Worm (Caenorhabditis elegans) whole organism, young adult: ENCODE data around the gene R151.1.

Experiments used
- B0261.1 ChIP-seq: sonication (generic microtip); optimal IDR thresholded peaks from 2 replicates; lab custom pipeline; 2016; ENCODE audit warnings: mild to moderate bottlenecking, missing genetic modification characterization, moderate library complexity, missing compliant biosample characterization
- B0336.3 ChIP-seq: fragments of 200-800 bp; sonication (Bioruptor generic); IDR thresholded peaks from 2 replicates; pipeline ENCODE4 v1.3.6; 2022; ENCODE audit warnings: missing genetic modification characterization, missing compliant biosample characterization
- D2030.7 ChIP-seq: fragments of 200-800 bp; sonication (Bioruptor generic); IDR thresholded peaks from 2 replicates; pipeline ENCODE4 v1.3.6; 2022; ENCODE audit warnings: missing genetic modification reagents, missing genetic modification characterization, missing compliant biosample characterization
- F33H1.4 ChIP-seq: fragments of 200-800 bp; sonication (Bioruptor generic); IDR thresholded peaks from 2 replicates; pipeline ENCODE4 v1.3.6; 2022; ENCODE audit warnings: missing genetic modification reagents, missing genetic modification characterization, missing compliant biosample characterization
- F37B4.10 ChIP-seq: fragments of 200-800 bp; sonication (Bioruptor generic); IDR thresholded peaks from 2 replicates; pipeline ENCODE4 v1.3.6; 2022; ENCODE audit warnings: missing genetic modification characterization, missing compliant biosample characterization
- F52B5.7 ChIP-seq: sonication (generic microtip); optimal IDR thresholded peaks from 2 replicates; lab custom pipeline; 2016; ENCODE audit warnings: mild to moderate bottlenecking, missing genetic modification characterization, missing compliant biosample characterization
- F55B11.4 ChIP-seq: sonication (generic microtip); optimal IDR thresholded peaks from 2 replicates; lab custom pipeline; 2016; ENCODE audit warnings: missing compliant biosample characterization, missing genetic modification characterization, borderline replicate concordance; ENCODE audit not compliant: insufficient read depth
- F57C9.4 ChIP-seq: sonication (generic microtip); optimal IDR thresholded peaks from 2 replicates; lab custom pipeline; 2017; ENCODE audit warnings: mild to moderate bottlenecking, missing genetic modification characterization, missing compliant biosample characterization
- K11D2.4 ChIP-seq: fragments of 200-800 bp; sonication (Bioruptor generic); IDR thresholded peaks from 2 replicates; pipeline ENCODE4 v1.3.6; 2022; ENCODE audit warnings: missing genetic modification reagents, missing genetic modification characterization, missing compliant biosample characterization
- K12H6.12 ChIP-seq: fragments of 200-800 bp; sonication (Bioruptor generic); optimal IDR thresholded peaks from 2 replicates; lab custom pipeline; 2018; ENCODE audit warnings: mild to moderate bottlenecking, missing genetic modification characterization, missing compliant biosample characterization
- T07F8.4 ChIP-seq: sonication (generic microtip); optimal IDR thresholded peaks from 2 replicates; lab custom pipeline; 2016; ENCODE audit warnings: mild to moderate bottlenecking, missing genetic modification characterization, moderate library complexity, missing compliant biosample characterization
- Y53F4B.3 ChIP-seq: fragments of 200-800 bp; sonication (Bioruptor generic); IDR thresholded peaks from 2 replicates; pipeline ENCODE4 v1.3.6; 2022; ENCODE audit warnings: missing genetic modification reagents, missing genetic modification characterization, missing compliant biosample characterization
- Y56A3A.18 ChIP-seq: fragments of 200-800 bp; sonication (Bioruptor generic); IDR thresholded peaks from 2 replicates; pipeline ENCODE4 v1.3.6; 2022; ENCODE audit warnings: missing genetic modification reagents, missing genetic modification characterization, missing compliant biosample characterization
- Y95B8A.8 ChIP-seq: fragments of 200-800 bp; sonication (Bioruptor generic); IDR thresholded peaks from 2 replicates; pipeline ENCODE4 v1.3.6; 2022; ENCODE audit warnings: missing genetic modification reagents, missing genetic modification characterization, missing compliant biosample characterization
- ZK185.1 ChIP-seq: sonication (generic microtip); optimal IDR thresholded peaks from 2 replicates; lab custom pipeline; 2016; ENCODE audit warnings: mild to moderate bottlenecking, missing genetic modification characterization, missing compliant biosample characterization; ENCODE audit not compliant: poor library complexity, severe bottlenecking
- akir-1 ChIP-seq: fragments of 200-800 bp; sonication (Bioruptor generic); optimal IDR thresholded peaks from 2 replicates; lab custom pipeline; 2018; ENCODE audit warnings: mild to moderate bottlenecking, missing genetic modification characterization, moderate library complexity, missing compliant biosample characterization
- aptf-3 ChIP-seq: fragments of 200-800 bp; sonication (Bioruptor generic); IDR thresholded peaks from 2 replicates; pipeline ENCODE4 v1.3.6; 2022; ENCODE audit warnings: missing genetic modification characterization, missing compliant biosample characterization
- atf-7 ChIP-seq: sonication (generic microtip); optimal IDR thresholded peaks from 2 replicates; lab custom pipeline; 2017; ENCODE audit warnings: mild to moderate bottlenecking, missing genetic modification characterization, missing compliant biosample characterization
- attf-3 ChIP-seq: fragments of 200-800 bp; sonication (Bioruptor generic); conservative IDR thresholded peaks from 2 replicates; pipeline ENCODE4 v1.3.6; 2022; ENCODE audit warnings: missing genetic modification reagents, missing genetic modification characterization, missing compliant biosample characterization
- cebp-1 ChIP-seq, 2 experiments: fragments of 200-800 bp in 1 of 2; sonication (Bioruptor generic) in 1 of 2; sonication (generic microtip) in 1 of 2; IDR thresholded peaks in 1 of 2; optimal IDR thresholded peaks in 1 of 2; 2 replicates each; pipeline versions ENCODE4 v1.3.6 to Lab custom; 2017 to 2022; ENCODE audit warnings: missing compliant biosample characterization in 2 of 2, missing genetic modification characterization in 2 of 2, mild to moderate bottlenecking in 1 of 2, missing genetic modification reagents in 1 of 2, moderate library complexity in 1 of 2
- cebp-2 ChIP-seq: fragments of 200-800 bp; sonication (Bioruptor generic); IDR thresholded peaks from 2 replicates; pipeline ENCODE4 v1.3.6; 2022; ENCODE audit warnings: missing genetic modification characterization, missing compliant biosample characterization
- ceh-100 ChIP-seq: fragments of 200-800 bp; sonication (Bioruptor generic); IDR thresholded peaks from 2 replicates; pipeline ENCODE4 v1.3.6; 2022; ENCODE audit warnings: missing genetic modification reagents, missing genetic modification characterization, missing compliant biosample characterization
- ceh-40 ChIP-seq: fragments of 200-800 bp; sonication (Bioruptor generic); IDR thresholded peaks from 2 replicates; pipeline ENCODE4 v1.3.6; 2022; ENCODE audit warnings: missing genetic modification characterization, missing compliant biosample characterization
- chd-7 ChIP-seq: sonication (generic microtip); optimal IDR thresholded peaks from 2 replicates; lab custom pipeline; 2016; ENCODE audit warnings: mild to moderate bottlenecking, missing genetic modification characterization, moderate library complexity, missing compliant biosample characterization
- dpl-1 ChIP-seq: fragments of 150-350 bp; optimal IDR thresholded peaks from 2 replicates; lab custom pipeline; 2014; ENCODE audit warnings: missing biosample characterization, missing genetic modification reagents, missing genetic modification characterization
- efl-1 ChIP-seq: fragments of 150-350 bp; optimal IDR thresholded peaks from 2 replicates; lab custom pipeline; 2014; ENCODE audit warnings: missing biosample characterization, missing genetic modification reagents, missing genetic modification characterization
- egl-44 ChIP-seq: fragments of 200-800 bp; sonication (Bioruptor generic); IDR thresholded peaks from 2 replicates; pipeline ENCODE4 v1.3.6; 2022; ENCODE audit warnings: missing genetic modification reagents, missing genetic modification characterization, missing compliant biosample characterization
- egrh-3 ChIP-seq: fragments of 200-800 bp; sonication (Bioruptor generic); IDR thresholded peaks from 2 replicates; pipeline ENCODE4 v1.3.6; 2022; ENCODE audit warnings: missing genetic modification reagents, missing genetic modification characterization, missing compliant biosample characterization
- fkh-3 ChIP-seq: sonication (generic microtip); optimal IDR thresholded peaks from 2 replicates; lab custom pipeline; 2016; ENCODE audit warnings: mild to moderate bottlenecking, missing genetic modification characterization, missing compliant biosample characterization
- gei-17 ChIP-seq: fragments of 200-800 bp; sonication (Bioruptor generic); optimal IDR thresholded peaks from 2 replicates; lab custom pipeline; 2018; ENCODE audit warnings: mild to moderate bottlenecking, missing genetic modification characterization, missing compliant biosample characterization
- him-1 ChIP-seq: sonication (generic microtip); optimal IDR thresholded peaks from 2 replicates; lab custom pipeline; 2016; ENCODE audit warnings: missing genotype, missing genetic modification reagents, missing genetic modification characterization, missing compliant biosample characterization
- hlh-12 ChIP-seq: sonication (generic microtip); optimal IDR thresholded peaks from 2 replicates; lab custom pipeline; 2016; ENCODE audit warnings: missing genetic modification characterization, missing compliant biosample characterization
- let-526 ChIP-seq: fragments of 200-800 bp; sonication (Bioruptor generic); IDR thresholded peaks from 2 replicates; pipeline ENCODE4 v1.3.6; 2022; ENCODE audit warnings: missing genetic modification reagents, missing genetic modification characterization, missing compliant biosample characterization
- lin-26 ChIP-seq: fragments of 200-800 bp; sonication (Bioruptor generic); IDR thresholded peaks from 2 replicates; pipeline ENCODE4 v1.3.6; 2022; ENCODE audit warnings: missing genetic modification reagents, missing genetic modification characterization, missing compliant biosample characterization
- lin-54 ChIP-seq: fragments of 200-800 bp; sonication (Bioruptor generic); optimal IDR thresholded peaks from 2 replicates; lab custom pipeline; 2018; ENCODE audit warnings: mild to moderate bottlenecking, missing genetic modification characterization, missing compliant biosample characterization
- madf-10 ChIP-seq: sonication (generic microtip); optimal IDR thresholded peaks from 2 replicates; lab custom pipeline; 2016; ENCODE audit warnings: mild to moderate bottlenecking, missing genetic modification characterization, missing compliant biosample characterization
- madf-6 ChIP-seq: fragments of 200-800 bp; sonication (Bioruptor generic); IDR thresholded peaks from 2 replicates; pipeline ENCODE4 v1.3.6; 2022; ENCODE audit warnings: missing genetic modification reagents, missing genetic modification characterization, missing compliant biosample characterization
- mes-4 ChIP-seq: sonication (generic microtip); optimal IDR thresholded peaks from 2 replicates; lab custom pipeline; 2016; ENCODE audit warnings: missing genotype, missing genetic modification characterization, missing compliant biosample characterization
- mxl-1 ChIP-seq: sonication (generic microtip); optimal IDR thresholded peaks from 2 replicates; lab custom pipeline; 2016; ENCODE audit warnings: missing genetic modification characterization, missing compliant biosample characterization
- nfya-1 ChIP-seq: sonication (generic microtip); optimal IDR thresholded peaks from 2 replicates; lab custom pipeline; 2017; ENCODE audit warnings: antibody characterized with exemption, missing compliant biosample characterization, missing genetic modification characterization, borderline replicate concordance; ENCODE audit not compliant: insufficient read depth
- nfyb-1 ChIP-seq: fragments of 200-800 bp; sonication (Bioruptor generic); IDR thresholded peaks from 2 replicates; pipeline ENCODE4 v1.3.6; 2022; ENCODE audit warnings: missing genetic modification reagents, missing genetic modification characterization, missing compliant biosample characterization
- nhr-179 ChIP-seq: sonication (generic microtip); optimal IDR thresholded peaks from 2 replicates; lab custom pipeline; 2016; ENCODE audit warnings: mild to moderate bottlenecking, missing genetic modification characterization, missing compliant biosample characterization
- nhr-90 ChIP-seq: sonication (generic microtip); optimal IDR thresholded peaks from 2 replicates; lab custom pipeline; 2016; ENCODE audit warnings: missing genotype, mild to moderate bottlenecking, missing genetic modification characterization, missing compliant biosample characterization
- pha-4 ChIP-seq: fragments of 150-350 bp; sonication (generic microtip); optimal IDR thresholded peaks from 2 replicates; lab custom pipeline; 2014; ENCODE audit warnings: missing biosample characterization, missing genetic modification reagents, missing genetic modification characterization
- rpc-1 ChIP-seq, 2 experiments: fragments of 150-350 bp in 1 of 2; sonication (generic microtip) in 1 of 2; optimal IDR thresholded peaks; 2 replicates each; lab custom pipeline; 2014 to 2018; ENCODE audit warnings: missing biosample characterization in 1 of 2, missing genetic modification characterization in 1 of 2, missing genetic modification reagents in 1 of 2, missing genotype in 1 of 2
- snpc-1.3 ChIP-seq: sonication (generic microtip); optimal IDR thresholded peaks from 2 replicates; lab custom pipeline; 2017; ENCODE audit warnings: missing genetic modification characterization, mild to moderate bottlenecking, missing compliant biosample characterization, antibody characterized with exemption, moderate library complexity, missing genotype, missing genetic modification reagents; ENCODE audit not compliant: insufficient read depth
- sptf-2 ChIP-seq: fragments of 200-800 bp; sonication (Bioruptor generic); optimal IDR thresholded peaks from 2 replicates; lab custom pipeline; 2018; ENCODE audit warnings: mild to moderate bottlenecking, missing genetic modification characterization, missing compliant biosample characterization
- unc-130 ChIP-seq: sonication (generic microtip); optimal IDR thresholded peaks from 2 replicates; lab custom pipeline; 2016; ENCODE audit warnings: missing genetic modification reagents, missing genetic modification characterization, missing compliant biosample characterization
- ztf-6 ChIP-seq: fragments of 200-800 bp; sonication (Bioruptor generic); IDR thresholded peaks from 2 replicates; pipeline ENCODE4 v1.3.6; 2022; ENCODE audit warnings: missing genetic modification reagents, missing genetic modification characterization, missing compliant biosample characterization

R151.1 gene

DNA sequence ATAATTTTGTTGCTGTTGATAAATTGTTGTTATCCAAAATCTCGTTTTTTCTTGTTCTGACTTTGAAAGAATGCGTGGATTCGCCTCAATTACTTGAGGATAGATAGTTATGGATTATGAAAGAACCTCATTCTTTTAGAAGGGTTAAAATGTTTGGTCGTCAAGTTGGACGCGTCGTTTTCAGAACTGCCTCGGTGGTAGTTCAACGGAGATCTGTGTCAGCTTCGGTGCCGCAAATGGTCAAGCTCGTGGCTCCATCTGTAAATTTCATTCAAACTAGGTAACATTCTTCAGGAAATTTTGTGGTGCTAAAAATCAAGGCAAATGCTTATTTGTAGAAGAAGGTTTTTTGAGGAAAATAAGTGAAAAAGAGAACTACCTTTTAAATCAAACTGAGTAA lies 35.7 kb upstream of the R151.1 start, which contains the start of gene ndab-2:
Gene ndab-2, plus strand, starts transcription at position 140 of the 400 bp plus-strand sequence.
- peak; percentile 41; the same call in 1 of the 2 replicates for TF ChIP-seq egl-44 (GFP tag; lab: Robert Waterston, UW)
- TF ChIP-seq ZK185.1 (tag; lab: Kevin White, UChicago) = no peak
- TF ChIP-seq cebp-2 = no peak
- no peak for TF ChIP-seq him-1 (tag; lab: Kevin White, UChicago)
- TF ChIP-seq aptf-3 (GFP tag; lab: Robert Waterston, UW) = 0 out of 2 replicates have a peak, but pooled peaks have one; percentile 51
- no peak for TF ChIP-seq ztf-6 (GFP tag; lab: Robert Waterston, UW)
- no peak for TF ChIP-seq cebp-1 (GFP tag; IDR thresholded peaks at IDR 0.05; lab: Robert Waterston, UW)
- TF ChIP-seq cebp-1 (tag; optimal IDR thresholded peaks at IDR 0.05; lab: Kevin White, UChicago) = peak; percentile 49
- no peak for TF ChIP-seq F55B11.4 (tag; lab: Kevin White, UChicago)
- 0 out of 2 replicates have a peak, but pooled peaks have one; percentile 43 for TF ChIP-seq nfyb-1 (GFP tag; lab: Robert Waterston, UW)
- no peak for TF ChIP-seq Y95B8A.8 (GFP tag; lab: Robert Waterston, UW)
- TF ChIP-seq D2030.7 = no peak; the same call in 1 of the 2 replicates
- no peak for TF ChIP-seq dpl-1 (GFP tag; lab: Kevin White, UChicago)
- no peak for TF ChIP-seq nfya-1 (tag; lab: Kevin White, UChicago)
- TF ChIP-seq nhr-179 (tag; lab: Kevin White, UChicago) = no peak
- TF ChIP-seq chd-7 (tag; lab: Kevin White, UChicago) = no peak
- no peak for TF ChIP-seq attf-3 (GFP tag; lab: Robert Waterston, UW)
- no peak for TF ChIP-seq nhr-90 (tag; lab: Kevin White, UChicago)
- TF ChIP-seq pha-4 (tag; lab: Kevin White, UChicago) = no peak
- no peak for TF ChIP-seq F57C9.4 (tag; lab: Kevin White, UChicago)
- TF ChIP-seq Y56A3A.18 (GFP tag; lab: Robert Waterston, UW) = peak; percentile 75
- TF ChIP-seq akir-1 = no peak
- no peak for TF ChIP-seq gei-17
- TF ChIP-seq lin-54 (GFP tag; lab: Kevin White, UChicago) = peak; percentile 65
- TF ChIP-seq madf-10 (tag; lab: Kevin White, UChicago) = no peak
- TF ChIP-seq F33H1.4 (GFP tag; lab: Robert Waterston, UW) = peak; percentile 59
- TF ChIP-seq F52B5.7 (tag; lab: Kevin White, UChicago) = no peak
- peak; percentile 70 for TF ChIP-seq madf-6
- no peak for TF ChIP-seq hlh-12 (tag; lab: Kevin White, UChicago)
- TF ChIP-seq ceh-100 (GFP tag; lab: Robert Waterston, UW) = peak; percentile 59; the same call in 1 of the 2 replicates
- no peak for TF ChIP-seq sptf-2 (GFP tag; lab: Kevin White, UChicago)
- TF ChIP-seq mxl-1 = no peak
- TF ChIP-seq K12H6.12 (tag; lab: Kevin White, UChicago) = no peak
- TF ChIP-seq K11D2.4 = no peak
- no peak for TF ChIP-seq mes-4 (tag; lab: Kevin White, UChicago)
- no peak for TF ChIP-seq ceh-40
- no peak for TF ChIP-seq unc-130 (GFP tag; lab: Kevin White, UChicago)
- no peak for TF ChIP-seq let-526 (GFP tag; lab: Robert Waterston, UW)
- TF ChIP-seq T07F8.4 (tag; lab: Kevin White, UChicago) = no peak
- TF ChIP-seq rpc-1 (optimal IDR thresholded peaks at IDR 0.05; lab: Kevin White, UChicago) = no peak
- no peak for TF ChIP-seq rpc-1 (tag; optimal IDR thresholded peaks at IDR 0.05; lab: Kevin White, UChicago)
- TF ChIP-seq B0261.1 (tag; lab: Kevin White, UChicago) = no peak
- no peak for TF ChIP-seq fkh-3 (tag; lab: Kevin White, UChicago)
- TF ChIP-seq lin-26 (GFP tag; lab: Robert Waterston, UW) = peak; percentile 62; the same call in 1 of the 2 replicates
- TF ChIP-seq Y53F4B.3 (GFP tag; lab: Robert Waterston, UW) = no peak
- TF ChIP-seq F37B4.10 (GFP tag; lab: Robert Waterston, UW) = no peak
- TF ChIP-seq snpc-1.3 (tag; lab: Kevin White, UChicago) = no peak
- no peak for TF ChIP-seq atf-7 (tag; lab: Kevin White, UChicago)
- peak; percentile 88 for TF ChIP-seq B0336.3 (GFP tag; lab: Robert Waterston, UW)
- TF ChIP-seq egrh-3 (GFP tag; lab: Robert Waterston, UW) = no peak
- TF ChIP-seq efl-1 (GFP tag; lab: Kevin White, UChicago) = no peak
